Worm (Caenorhabditis elegans): ENCODE measurements around the gene clec-195.

Gene clec-195

DNA sequence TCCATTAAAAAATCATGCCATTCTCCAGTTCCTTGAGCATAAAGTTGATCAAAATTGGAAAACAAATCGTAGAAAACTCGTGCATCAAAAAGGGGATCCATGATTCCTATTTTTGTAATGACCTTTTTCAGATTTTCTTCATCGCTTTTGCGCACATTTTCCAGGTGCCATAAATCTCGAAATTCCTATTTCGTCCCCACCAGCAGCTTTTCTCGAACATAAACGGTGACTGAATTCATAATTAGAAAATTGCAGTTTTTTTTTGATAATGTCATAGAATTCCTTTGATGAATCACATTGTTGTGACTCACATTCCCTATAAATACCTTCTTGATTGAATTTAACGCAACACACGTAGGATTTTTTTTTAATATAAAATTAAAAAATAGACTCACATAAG, 15.1 kb downstream of the clec-195 start, which contains the start of gene nhr-229:
Gene nhr-229 (minus strand): TSS at position 101 of the 400 bp plus-strand sequence.
- TF ChIP-seq lin-39 (tag; optimal IDR thresholded peaks at IDR 0.05) = no peak
- no peak for TF ChIP-seq lin-15B (tag; optimal IDR thresholded peaks at IDR 0.05)
- no peak for TF ChIP-seq mdl-1 (tag; optimal IDR thresholded peaks at IDR 0.05)
- no peak for TF ChIP-seq ceh-9 (tag; optimal IDR thresholded peaks at IDR 0.05)
- no peak for TF ChIP-seq elt-1 (tag; optimal IDR thresholded peaks at IDR 0.05)
- no peak for TF ChIP-seq lsy-12 (tag; optimal IDR thresholded peaks at IDR 0.05)
- TF ChIP-seq snpc-4 (tag; optimal IDR thresholded peaks at IDR 0.05) = no peak
- TF ChIP-seq R02D3.7 (tag; optimal IDR thresholded peaks at IDR 0.05) = no peak
- no peak for TF ChIP-seq ceh-16 (tag; optimal IDR thresholded peaks at IDR 0.05)

ce11 chrIV:17026568-17026967, 19.0 kb downstream of the clec-195 start:
- TF ChIP-seq egl-27 (tag; optimal IDR thresholded peaks at IDR 0.05) = no peak
- TF ChIP-seq egl-5 (tag; optimal IDR thresholded peaks at IDR 0.05) = no peak
- no peak for TF ChIP-seq R02D3.7 (tag; optimal IDR thresholded peaks at IDR 0.05)
- no peak for TF ChIP-seq nhr-237 (tag; optimal IDR thresholded peaks at IDR 0.05)
- TF ChIP-seq ztf-4 (tag; optimal IDR thresholded peaks at IDR 0.05) = no peak
- no peak for TF ChIP-seq pqm-1 (tag; optimal IDR thresholded peaks at IDR 0.05)
- TF ChIP-seq ztf-11 (tag; optimal IDR thresholded peaks at IDR 0.05) = no peak
- no peak for TF ChIP-seq nfya-1 (tag; optimal IDR thresholded peaks at IDR 0.05; ENCODE audit: insufficient read depth)
- TF ChIP-seq jun-1 (tag; optimal IDR thresholded peaks at IDR 0.05) = no peak
- TF ChIP-seq elt-2 (tag; optimal IDR thresholded peaks at IDR 0.05) = no peak
- TF ChIP-seq nhr-28 (tag; optimal IDR thresholded peaks at IDR 0.05) = no peak
- TF ChIP-seq nhr-12 (tag; optimal IDR thresholded peaks at IDR 0.05) = no peak
- no peak for TF ChIP-seq nhr-11 (tag; optimal IDR thresholded peaks at IDR 0.05)

ce11 chrIV:17025017-17025416, 20.6 kb downstream of the clec-195 start, which contains the start of gene dct-13:
Gene dct-13, minus strand, starts transcription at chrIV:17025117.
- TF ChIP-seq ceh-28 (tag; optimal IDR thresholded peaks at IDR 0.05) (no peak), snpc-4 (tag; optimal IDR thresholded peaks at IDR 0.05) (no peak), R02D3.7 (tag; optimal IDR thresholded peaks at IDR 0.05) (no peak), elt-1 (tag; optimal IDR thresholded peaks at IDR 0.05) (no peak), aly-2 (tag; optimal IDR thresholded peaks at IDR 0.05) (no peak), zag-1 (tag; optimal IDR thresholded peaks at IDR 0.05) (no peak), hmg-11 (tag; optimal IDR thresholded peaks at IDR 0.05) (no peak)

DNA sequence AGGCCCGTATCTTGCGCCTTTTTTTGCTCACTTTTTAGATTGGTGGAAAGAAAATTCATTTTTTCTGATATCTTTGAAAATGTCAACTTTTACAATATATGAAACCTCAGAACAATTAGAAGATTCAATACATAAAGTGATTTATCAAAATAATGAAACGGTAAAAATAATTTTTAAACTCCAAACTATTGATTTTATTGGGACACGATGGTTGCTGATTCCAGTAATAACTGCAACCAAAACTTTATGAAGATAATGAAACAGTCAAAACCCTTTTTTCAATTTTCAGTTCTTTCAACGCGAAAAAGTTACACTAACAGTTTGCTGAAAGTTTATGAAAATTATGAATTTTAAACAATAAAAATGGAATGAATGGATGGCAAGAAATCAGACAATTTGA, 24.5 kb downstream of the clec-195 start:
- TF ChIP-seq nhr-28 (tag; optimal IDR thresholded peaks at IDR 0.05) (no peak), skn-1 (tag; optimal IDR thresholded peaks at IDR 0.05) (no peak), nhr-76 (tag; optimal IDR thresholded peaks at IDR 0.05) (no peak), ztf-11 (tag; optimal IDR thresholded peaks at IDR 0.05) (no peak), zag-1 (tag; optimal IDR thresholded peaks at IDR 0.05) (no peak), egl-27 (tag; optimal IDR thresholded peaks at IDR 0.05) (no peak), R02D3.7 (tag; optimal IDR thresholded peaks at IDR 0.05) (no peak), ztf-4 (tag; optimal IDR thresholded peaks at IDR 0.05) (no peak), nhr-237 (tag; optimal IDR thresholded peaks at IDR 0.05) (no peak), nhr-77 (tag; optimal IDR thresholded peaks at IDR 0.05) (no peak), pha-4 (tag; optimal IDR thresholded peaks at IDR 0.05) (no peak), nhr-67 (tag; optimal IDR thresholded peaks at IDR 0.05) (no peak), egl-5 (tag; optimal IDR thresholded peaks at IDR 0.05) (no peak), fkh-2 (tag; optimal IDR thresholded peaks at IDR 0.05) (no peak)

DNA sequence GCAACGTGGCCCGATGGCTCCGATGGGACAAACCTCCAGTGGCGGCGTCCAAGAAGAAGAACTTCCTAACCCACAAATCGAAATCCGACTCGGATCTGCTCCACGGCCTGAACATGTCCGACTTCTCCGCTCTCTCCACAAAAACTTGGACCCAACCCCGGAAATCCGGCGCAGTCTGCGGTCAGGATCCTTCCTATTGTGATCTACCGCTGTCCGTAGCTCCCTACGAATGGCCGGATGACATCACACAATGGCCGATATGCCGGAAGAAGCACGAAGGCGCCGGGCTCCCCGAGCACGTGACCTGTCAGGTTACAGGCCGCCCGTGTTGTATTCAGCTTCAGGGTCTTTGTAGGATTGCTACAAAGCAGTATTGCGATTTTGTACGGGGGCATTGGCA, 35.3 kb downstream of the clec-195 start:
- no peak for TF ChIP-seq unc-39 (tag; optimal IDR thresholded peaks at IDR 0.05)
- TF ChIP-seq eor-1 (tag; optimal IDR thresholded peaks at IDR 0.05) = no peak
- TF ChIP-seq nhr-43 (tag; optimal IDR thresholded peaks at IDR 0.05; ENCODE audit: poor library complexity, severe bottlenecking) = no peak
- TF ChIP-seq ztf-4 (tag; optimal IDR thresholded peaks at IDR 0.05) = no peak
- no peak for TF ChIP-seq nhr-28 (tag; optimal IDR thresholded peaks at IDR 0.05)
- no peak for TF ChIP-seq egl-5 (tag; optimal IDR thresholded peaks at IDR 0.05)
- no peak for TF ChIP-seq ama-1 (optimal IDR thresholded peaks at IDR 0.05)
- TF ChIP-seq mml-1 (tag; optimal IDR thresholded peaks at IDR 0.05) = no peak
- no peak for TF ChIP-seq snpc-4 (tag; optimal IDR thresholded peaks at IDR 0.05)
- no peak for TF ChIP-seq pha-4 (tag; optimal IDR thresholded peaks at IDR 0.05)
- TF ChIP-seq elt-2 (tag; optimal IDR thresholded peaks at IDR 0.05) = no peak
- no peak for TF ChIP-seq ZK546.5 (tag; optimal IDR thresholded peaks at IDR 0.05)
- no peak for TF ChIP-seq lsy-12 (tag; optimal IDR thresholded peaks at IDR 0.05)
- TF ChIP-seq aly-2 (tag; optimal IDR thresholded peaks at IDR 0.05) = no peak
- TF ChIP-seq nhr-11 (tag; optimal IDR thresholded peaks at IDR 0.05) = no peak
- TF ChIP-seq lin-39 (tag; optimal IDR thresholded peaks at IDR 0.05) = no peak
- TF ChIP-seq ceh-28 (tag; optimal IDR thresholded peaks at IDR 0.05) = no peak
- TF ChIP-seq mdl-1 (tag; optimal IDR thresholded peaks at IDR 0.05) = no peak

Measured in whole organism, L3 larva.